Fruit fly (Drosophila melanogaster): ENCODE data around the gene CG9147.
A peak's percentile ranks its signal among the peaks of the same experiment; 100 is the strongest.

Gene CG9147

dm6 chr2L:6051212-6051621 is 14.6 kb upstream of the CG9147 start (continued):
- no peak for TF ChIP-seq tio (GFP tag; optimal IDR thresholded peaks at IDR 0.05)
- peak; percentile 90 for TF ChIP-seq p53 (GFP tag; optimal IDR thresholded peaks at IDR 0.05)
- peak; percentile 89 for TF ChIP-seq Awh (GFP tag; IDR thresholded peaks at IDR 0.05)
- TF ChIP-seq Hmx (GFP tag; optimal IDR thresholded peaks at IDR 0.05) = peak; percentile 79
- TF ChIP-seq chif (GFP tag; optimal IDR thresholded peaks at IDR 0.05) = peak; percentile 92 to 93
- TF ChIP-seq croc (GFP tag; conservative IDR thresholded peaks at IDR 0.05) = peak; percentile 82
- peak; percentile 97 for TF ChIP-seq CG6854 (GFP tag; optimal IDR thresholded peaks at IDR 0.05)
- TF ChIP-seq dmrt11E (tag; optimal IDR thresholded peaks at IDR 0.05) = peak; percentile 96
- peak; percentile 95 for TF ChIP-seq CG6254 (GFP tag; optimal IDR thresholded peaks at IDR 0.05)
- TF ChIP-seq ab (GFP tag; optimal IDR thresholded peaks at IDR 0.05) = peak; percentile 60
- peak; percentile 10 for TF ChIP-seq pzg (GFP tag; optimal IDR thresholded peaks at IDR 0.05)
- peak; percentile 93 for TF ChIP-seq HLH54F (GFP tag; optimal IDR thresholded peaks at IDR 0.05)
- peak; percentile 94 for TF ChIP-seq salm (tag; optimal IDR thresholded peaks at IDR 0.05)
- TF ChIP-seq ash1 (GFP tag; optimal IDR thresholded peaks at IDR 0.05) = peak; percentile 76
- TF ChIP-seq CG14441 (GFP tag; IDR thresholded peaks at IDR 0.05) = peak; percentile 88
- TF ChIP-seq kni (GFP tag; optimal IDR thresholded peaks at IDR 0.05) = peak; percentile 90
- TF ChIP-seq slbo (GFP tag; IDR thresholded peaks at IDR 0.05) = peak; percentile 89
- peak; percentile 99 for TF ChIP-seq Ets65A (GFP tag)
- TF ChIP-seq CG16779 (GFP tag; IDR thresholded peaks at IDR 0.05) = peak; percentile 69; the same call in 1 of the 2 replicates
- TF ChIP-seq CG6175 (GFP tag; IDR thresholded peaks at IDR 0.05) = no peak
- TF ChIP-seq dpn (GFP tag; optimal IDR thresholded peaks at IDR 0.05) = peak; percentile 94
- peak; percentile 90 for TF ChIP-seq CG9437 (GFP tag; optimal IDR thresholded peaks at IDR 0.05)
- peak; percentile 93 for TF ChIP-seq Six4 (GFP tag; optimal IDR thresholded peaks at IDR 0.05)
- TF ChIP-seq psq (GFP tag; optimal IDR thresholded peaks at IDR 0.05) = peak; percentile 72
- peak; percentile 96 for TF ChIP-seq mirr (GFP tag; optimal IDR thresholded peaks at IDR 0.05)
- TF ChIP-seq CG17361 (GFP tag; IDR thresholded peaks at IDR 0.05) = no peak; the same call in none of the 3 replicates
- TF ChIP-seq Trl (optimal IDR thresholded peaks at IDR 0.05) = peak in 1 of 2 experiments; percentile 6
- TF ChIP-seq Trl (GFP tag; optimal IDR thresholded peaks at IDR 0.05) = peak; percentile 97
- no peak for TF ChIP-seq unc-4 (GFP tag; IDR thresholded peaks at IDR 0.05; ENCODE audit: partially characterized antibody)
- peak; percentile 96 for TF ChIP-seq CG31441 (GFP tag; IDR thresholded peaks at IDR 0.05)
- no peak for TF ChIP-seq CG16813 (GFP tag; IDR thresholded peaks at IDR 0.05; ENCODE audit: partially characterized antibody)
- peak; percentile 92 for TF ChIP-seq eyg (GFP tag; optimal IDR thresholded peaks at IDR 0.05)
- TF ChIP-seq ttk (GFP tag; IDR thresholded peaks at IDR 0.05) = peak; percentile 92
- peak; percentile 79 for TF ChIP-seq shn (GFP tag; optimal IDR thresholded peaks at IDR 0.05)
- TF ChIP-seq CG31388 (GFP tag; optimal IDR thresholded peaks at IDR 0.05) = peak; percentile 71
- TF ChIP-seq CG10147 (GFP tag; optimal IDR thresholded peaks at IDR 0.05) = peak; percentile 97
- peak; percentile 97 for TF ChIP-seq CG13894 (tag; optimal IDR thresholded peaks at IDR 0.05)
- TF ChIP-seq gce (GFP tag; IDR thresholded peaks at IDR 0.05) = peak; percentile 91
- peak; percentile 95 for TF ChIP-seq Spps (tag; optimal IDR thresholded peaks at IDR 0.05)
- peak; percentile 94 for TF ChIP-seq Mes4 (GFP tag; optimal IDR thresholded peaks at IDR 0.05)
- peak; percentile 84 for TF ChIP-seq CG10274 (GFP tag; optimal IDR thresholded peaks at IDR 0.05)
- TF ChIP-seq CG17385 (GFP tag; optimal IDR thresholded peaks at IDR 0.05) = peak; percentile 94
- TF ChIP-seq CG1832 (GFP tag; optimal IDR thresholded peaks at IDR 0.05) = no peak
- peak; percentile 97 for TF ChIP-seq Atf6 (GFP tag; IDR thresholded peaks at IDR 0.05)
- TF ChIP-seq CoRest (tag; optimal IDR thresholded peaks at IDR 0.05) = peak; percentile 96
- peak; percentile 57 for TF ChIP-seq trh (GFP tag; optimal IDR thresholded peaks at IDR 0.05)
- TF ChIP-seq CG3838 (GFP tag; optimal IDR thresholded peaks at IDR 0.05) = peak; percentile 82
- TF ChIP-seq dan (GFP tag; IDR thresholded peaks at IDR 0.05) = no peak
- TF ChIP-seq CG4617 (GFP tag; optimal IDR thresholded peaks at IDR 0.05; ENCODE audit: borderline replicate concordance) = peak; percentile 57
- peak; percentile 92 for TF ChIP-seq Ptx1 (GFP tag; IDR thresholded peaks at IDR 0.05)
- peak; percentile 94 for TF ChIP-seq otp (GFP tag; IDR thresholded peaks at IDR 0.05)
- TF ChIP-seq CG11560 (tag; IDR thresholded peaks at IDR 0.05) = peak; percentile 56; the same call in 2 of the 3 replicates

All from whole organism, embryonic.